Fruit fly (Drosophila melanogaster) whole organism, wandering third instar larva: ENCODE data around the gene CG32055.

Experiments used
- Abd-B ChIP-seq: fragments of >200 bp; optimal IDR thresholded peaks from 2 replicates; lab custom pipeline; 2017; ENCODE audit warnings: missing biosample characterization, missing genetic modification characterization
- CG32264 ChIP-seq: fragments of 200-800 bp; sonication (Bioruptor generic); optimal IDR thresholded peaks from 2 replicates; lab custom pipeline; 2016; ENCODE audit warnings: missing biosample characterization, missing genetic modification characterization
- Dfd ChIP-seq: fragments of >200 bp; optimal IDR thresholded peaks from 2 replicates; lab custom pipeline; 2017; ENCODE audit warnings: missing biosample characterization, missing genetic modification characterization
- N ChIP-seq: fragments of >200 bp; optimal IDR thresholded peaks from 2 replicates; lab custom pipeline; 2018; ENCODE audit warnings: missing biosample characterization, missing external identifiers, missing genetic modification characterization
- Rel ChIP-seq, 2 experiments: fragments of 200-800 bp; sonication (Bioruptor generic) in 1 of 2; optimal IDR thresholded peaks; 2 replicates in 1 of 2; 3 replicates in 1 of 2; lab custom pipeline; 2016 to 2019; ENCODE audit warnings: mild to moderate bottlenecking in 2 of 2, missing biosample characterization in 2 of 2, missing genetic modification characterization in 2 of 2, moderate library complexity in 1 of 2
- Sp1 ChIP-seq: fragments of 200-800 bp; sonication (Bioruptor generic); optimal IDR thresholded peaks from 3 replicates; lab custom pipeline; 2019; ENCODE audit warnings: missing biosample characterization, mild to moderate bottlenecking, missing genetic modification characterization, moderate library complexity
- Vsx2 ChIP-seq: fragments of 200-300, 225-300 bp; sonication (Bioruptor generic); optimal IDR thresholded peaks from 2 replicates; lab custom pipeline; 2018; ENCODE audit warnings: missing biosample characterization, missing genetic modification characterization; ENCODE audit not compliant: partially characterized antibody
- dl ChIP-seq, 2 experiments: fragments of 175-275, 200-275 bp in 1 of 2; fragments of 200-275 bp in 1 of 2; sonication (Bioruptor generic); optimal IDR thresholded peaks; lab custom pipeline; 2018; ENCODE audit warnings: mild to moderate bottlenecking in 2 of 2, missing biosample characterization in 2 of 2, missing genetic modification characterization in 2 of 2, moderate library complexity in 2 of 2; ENCODE audit not compliant: partially characterized antibody in 2 of 2, insufficient read depth in 1 of 2
- ey ChIP-seq: fragments of 200-800 bp; sonication (Bioruptor generic); optimal IDR thresholded peaks from 2 replicates; lab custom pipeline; 2016; ENCODE audit warnings: missing biosample characterization, missing genetic modification characterization
- fru ChIP-seq: fragments of 200-800 bp; sonication (Bioruptor generic); optimal IDR thresholded peaks from 3 replicates; lab custom pipeline; 2016; ENCODE audit warnings: missing biosample characterization, mild to moderate bottlenecking, missing genetic modification characterization
- lola ChIP-seq: fragments of >200 bp; optimal IDR thresholded peaks from 2 replicates; lab custom pipeline; 2017; ENCODE audit warnings: missing biosample characterization, missing genetic modification characterization
- pan ChIP-seq: fragments of >200 bp; optimal IDR thresholded peaks from 2 replicates; lab custom pipeline; 2017
- psq ChIP-seq: fragments of 200-800 bp; sonication (Bioruptor generic); optimal IDR thresholded peaks from 3 replicates; lab custom pipeline; 2017; ENCODE audit warnings: missing biosample characterization, mild to moderate bottlenecking, missing genetic modification characterization, moderate library complexity
- usp ChIP-seq: fragments of >200 bp; optimal IDR thresholded peaks from 2 replicates; lab custom pipeline; 2017; ENCODE audit warnings: missing biosample characterization, missing genetic modification characterization

- TF ChIP-seq lola (GFP tag; lab: Kevin White, UChicago) (no peak), Rel (GFP tag; optimal IDR thresholded peaks at IDR 0.05; lab: Kevin White, UChicago) (no peak), Rel (tag; optimal IDR thresholded peaks at IDR 0.05; lab: Kevin White, UChicago) (no peak), Vsx2 (GFP tag; lab: Kevin White, UChicago) (no peak), Abd-B (GFP tag; lab: Kevin White, UChicago) (no peak), Sp1 (no peak), psq (no peak), N (GFP tag; lab: Kevin White, UChicago) (no peak), fru (no peak), pan (no peak), CG32264 (GFP tag; lab: Kevin White, UChicago) (no peak), dl (GFP tag; optimal IDR thresholded peaks at IDR 0.05; lab: Kevin White, UChicago; ENCODE audit: insufficient read depth in 1 of 2, partially characterized antibody in 2 of 2) (no peak), Dfd (GFP tag; lab: Kevin White, UChicago) (no peak), usp (GFP tag; lab: Kevin White, UChicago) (no peak), ey (no peak)
These were observed 10.6 kb upstream of the CG32055 start for dm6 chr3L:10230542-10230941.
